Fruit fly (Drosophila melanogaster) whole organism, prepupa: ENCODE data around the gene CG14237.

Experiments used
- CG3919 ChIP-seq: fragments of 200-800 bp; sonication (Bioruptor generic); optimal IDR thresholded peaks from 3 replicates; lab custom pipeline; 2016; ENCODE audit warnings: missing biosample characterization, missing genetic modification characterization
- Gug ChIP-seq: fragments of 200-800 bp; sonication (Bioruptor generic); IDR thresholded peaks from 2 replicates; pipeline ENCODE4 v1.3.6; 2022; ENCODE audit warnings: missing biosample characterization, missing genetic modification characterization
- Sox15 ChIP-seq: fragments of 200-800 bp; sonication (Bioruptor generic); optimal IDR thresholded peaks from 3 replicates; lab custom pipeline; 2016; ENCODE audit warnings: missing biosample characterization, missing genetic modification characterization
- fkh ChIP-seq: fragments of 200-800 bp; sonication (Bioruptor generic); optimal IDR thresholded peaks from 3 replicates; lab custom pipeline; 2017; ENCODE audit warnings: missing biosample characterization, mild to moderate bottlenecking, missing genetic modification characterization, moderate library complexity

- TF ChIP-seq fkh (GFP tag; lab: Kevin White, UChicago) (no peak), Sox15 (GFP tag; lab: Kevin White, UChicago) (no peak), CG3919 (peak; percentile 38), Gug (GFP tag; lab: Robert Waterston, UW) (no peak)
Measured at dm6 chr3R:26481231-26481630, 24.6 kb downstream of the CG14237 start.
